Fruit fly (Drosophila melanogaster) whole organism, embryonic: Measurements from ENCODE around the gene CG17752.
A peak's percentile ranks its signal among the peaks of the same experiment; 100 is the strongest.

Experiments used
- Asciz ChIP-seq: fragments of 200-800 bp; sonication (Bioruptor generic); optimal IDR thresholded peaks from 2 replicates; lab custom pipeline; 2017; ENCODE audit warnings: missing biosample characterization, mild to moderate bottlenecking, missing genetic modification characterization, missing genetic modification reagents
- CG10267 ChIP-seq: fragments of 200-800 bp; sonication (Bioruptor generic); optimal IDR thresholded peaks from 2 replicates; lab custom pipeline; 2018; ENCODE audit warnings: missing biosample characterization, mild to moderate bottlenecking, missing genetic modification characterization, moderate library complexity
- CG11560 ChIP-seq: fragments of 200-800 bp; sonication (Bioruptor generic); IDR thresholded peaks from 3 replicates; pipeline ENCODE4 v1.3.6; 2022; ENCODE audit warnings: missing biosample characterization, missing genetic modification characterization
- CG12391 ChIP-seq: fragments of 200-800 bp; sonication (Bioruptor generic); optimal IDR thresholded peaks from 3 replicates; lab custom pipeline; 2018; ENCODE audit warnings: missing biosample characterization, mild to moderate bottlenecking, missing genetic modification characterization, moderate library complexity
- CG12744 ChIP-seq: fragments of 200-800 bp; sonication (Bioruptor generic); optimal IDR thresholded peaks from 2 replicates; lab custom pipeline; 2016; ENCODE audit warnings: missing biosample characterization, missing genetic modification characterization
- CG12769 ChIP-seq: fragments of 200-800 bp; sonication (Bioruptor generic); optimal IDR thresholded peaks from 2 replicates; lab custom pipeline; 2019; ENCODE audit warnings: missing biosample characterization, mild to moderate bottlenecking, missing genetic modification characterization, moderate library complexity
- CG13894 ChIP-seq: fragments of 200-800 bp; sonication (Bioruptor generic); optimal IDR thresholded peaks from 3 replicates; lab custom pipeline; 2018; ENCODE audit warnings: missing biosample characterization, mild to moderate bottlenecking, missing genetic modification characterization, moderate library complexity
- CG14667 ChIP-seq: fragments of 200-800 bp; sonication (Bioruptor generic); IDR thresholded peaks from 2 replicates; pipeline ENCODE4 v1.3.6; 2022; ENCODE audit warnings: missing biosample characterization, missing genetic modification characterization
- CG16779 ChIP-seq: fragments of 200-800 bp; sonication (Bioruptor generic); IDR thresholded peaks from 2 replicates; pipeline ENCODE4 v1.3.6; 2022; ENCODE audit warnings: missing biosample characterization, missing genetic modification characterization
- CG16815 ChIP-seq: fragments of 200-800 bp; sonication (Bioruptor generic); optimal IDR thresholded peaks from 3 replicates; lab custom pipeline; 2017; ENCODE audit warnings: missing biosample characterization, mild to moderate bottlenecking, missing genetic modification characterization
- CG17361 ChIP-seq: fragments of 200-800 bp; sonication (Bioruptor generic); IDR thresholded peaks from 3 replicates; pipeline ENCODE4 v1.3.6; 2022; ENCODE audit warnings: missing biosample characterization, missing genetic modification characterization
- CG17568 ChIP-seq: fragments of 200-800 bp; sonication (Bioruptor generic); optimal IDR thresholded peaks from 2 replicates; lab custom pipeline; 2018; ENCODE audit warnings: missing biosample characterization, mild to moderate bottlenecking, missing genetic modification characterization, moderate library complexity
- CG2678 ChIP-seq: fragments of 200-800 bp; sonication (Bioruptor generic); optimal IDR thresholded peaks from 3 replicates; lab custom pipeline; 2019; ENCODE audit warnings: missing biosample characterization, mild to moderate bottlenecking, missing genetic modification characterization, moderate library complexity
- CG31441 ChIP-seq: fragments of 200-800 bp; sonication (Bioruptor generic); IDR thresholded peaks from 2 replicates; pipeline ENCODE4 v1.3.6; 2022; ENCODE audit warnings: missing biosample characterization, missing genetic modification characterization
- CG33213 ChIP-seq: fragments of 200-800 bp; sonication (Bioruptor generic); optimal IDR thresholded peaks from 3 replicates; lab custom pipeline; 2016; ENCODE audit warnings: missing biosample characterization, missing genetic modification characterization
- CG4707 ChIP-seq: fragments of 200-800 bp; sonication (Bioruptor generic); optimal IDR thresholded peaks from 2 replicates; lab custom pipeline; 2018; ENCODE audit warnings: missing biosample characterization, mild to moderate bottlenecking, missing genetic modification characterization, moderate library complexity
- CG4854 ChIP-seq: fragments of 200-800 bp; sonication (Bioruptor generic); optimal IDR thresholded peaks from 2 replicates; lab custom pipeline; 2016; ENCODE audit warnings: missing biosample characterization, missing genetic modification characterization, inconsistent platforms
- CG6272 ChIP-seq: fragments of 200-800 bp; sonication (Bioruptor generic); IDR thresholded peaks from 2 replicates; pipeline ENCODE4 v1.3.6; 2022; ENCODE audit warnings: missing biosample characterization, missing genetic modification characterization
- CG6683 ChIP-seq: fragments of 200-800 bp; sonication (Bioruptor generic); optimal IDR thresholded peaks from 2 replicates; lab custom pipeline; 2017; ENCODE audit warnings: missing biosample characterization, mild to moderate bottlenecking, missing genetic modification characterization, missing genetic modification reagents
- CG6791 ChIP-seq: fragments of 200-800 bp; sonication (Bioruptor generic); IDR thresholded peaks from 3 replicates; pipeline ENCODE4 v1.3.6; 2022; ENCODE audit warnings: missing biosample characterization, missing genetic modification characterization; ENCODE audit not compliant: partially characterized antibody
- CG6813 ChIP-seq: fragments of 200-800 bp; sonication (Bioruptor generic); optimal IDR thresholded peaks from 2 replicates; lab custom pipeline; 2017; ENCODE audit warnings: missing biosample characterization, missing genetic modification characterization, mild to moderate bottlenecking, moderate library complexity, missing genetic modification reagents
- CG7556 ChIP-seq: fragments of 200-800 bp; sonication (Bioruptor generic); optimal IDR thresholded peaks from 2 replicates; lab custom pipeline; 2017; ENCODE audit warnings: missing biosample characterization, mild to moderate bottlenecking, missing genetic modification characterization
- CG7786 ChIP-seq: fragments of 200-800 bp; sonication (Bioruptor generic); optimal IDR thresholded peaks from 2 replicates; lab custom pipeline; 2016; ENCODE audit warnings: missing biosample characterization, missing genetic modification characterization
- D ChIP-seq, 2 experiments: fragments of 200-800 bp in 1 of 2; fragments of >200 bp in 1 of 2; sonication (Bioruptor generic) in 1 of 2; optimal IDR thresholded peaks; 2 replicates in 1 of 2; 3 replicates in 1 of 2; lab custom pipeline; 2017; ENCODE audit warnings: mild to moderate bottlenecking in 1 of 2, missing biosample characterization in 1 of 2, missing genetic modification characterization in 1 of 2, missing genetic modification reagents in 1 of 2
- Dfd ChIP-seq, 2 experiments: fragments of >200 bp; optimal IDR thresholded peaks; 2 replicates each; lab custom pipeline; 2017; ENCODE audit warnings: missing biosample characterization in 2 of 2, missing genetic modification characterization in 2 of 2
- Gug ChIP-seq: fragments of 200-800 bp; sonication (Bioruptor generic); IDR thresholded peaks from 4 replicates; pipeline ENCODE4 v1.3.6; 2022; ENCODE audit warnings: missing biosample characterization, missing genetic modification characterization
- Kr ChIP-seq: fragments of 200-800 bp; sonication (Bioruptor generic); optimal IDR thresholded peaks from 2 replicates; lab custom pipeline; 2017; ENCODE audit warnings: missing biosample characterization, mild to moderate bottlenecking, missing genetic modification characterization
- Lhr ChIP-seq: fragments of 200-800 bp; sonication (Bioruptor generic); optimal IDR thresholded peaks from 3 replicates; lab custom pipeline; 2017; ENCODE audit warnings: mild to moderate bottlenecking, missing biosample characterization, missing genetic modification reagents, missing genetic modification characterization
- Mad ChIP-seq: fragments of 200-800 bp; sonication (Bioruptor generic); optimal IDR thresholded peaks from 2 replicates; lab custom pipeline; 2016; ENCODE audit warnings: missing biosample characterization, missing genetic modification characterization
- PHDP ChIP-seq: fragments of 200-800 bp; sonication (Bioruptor generic); optimal IDR thresholded peaks from 3 replicates; lab custom pipeline; 2018; ENCODE audit warnings: missing biosample characterization, mild to moderate bottlenecking, missing genetic modification characterization, moderate library complexity
- Pdp1 ChIP-seq, 2 experiments: fragments of 200-800 bp; sonication (Bioruptor generic); optimal IDR thresholded peaks; 3 replicates each; lab custom pipeline; 2016; ENCODE audit warnings: missing biosample characterization in 2 of 2, missing genetic modification characterization in 2 of 2, mild to moderate bottlenecking in 1 of 2, moderate library complexity in 1 of 2
- Rfx ChIP-seq: fragments of 200-800 bp; sonication (Bioruptor generic); IDR thresholded peaks from 2 replicates; pipeline ENCODE4 v1.3.6; 2022; ENCODE audit warnings: missing biosample characterization, missing genetic modification characterization
- Tbp ChIP-seq: fragments of >200 bp; optimal IDR thresholded peaks from 2 replicates; lab custom pipeline; 2018; ENCODE audit warnings: missing biosample characterization, missing genetic modification characterization
- ash1 ChIP-seq: fragments of 200-800 bp; sonication (Bioruptor generic); optimal IDR thresholded peaks from 2 replicates; lab custom pipeline; 2018; ENCODE audit warnings: missing biosample characterization, mild to moderate bottlenecking, missing genetic modification characterization
- btn ChIP-seq: fragments of 200-800 bp; sonication (Bioruptor generic); optimal IDR thresholded peaks from 2 replicates; lab custom pipeline; 2016; ENCODE audit warnings: missing biosample characterization, missing genetic modification characterization
- cato ChIP-seq: fragments of 200-800 bp; sonication (Bioruptor generic); optimal IDR thresholded peaks from 2 replicates; lab custom pipeline; 2016; ENCODE audit warnings: missing biosample characterization, missing genetic modification characterization, borderline replicate concordance
- dmrt99B ChIP-seq: fragments of 200-800 bp; sonication (Bioruptor generic); optimal IDR thresholded peaks from 2 replicates; lab custom pipeline; 2018; ENCODE audit warnings: missing biosample characterization, mild to moderate bottlenecking, missing genetic modification characterization, moderate library complexity
- dpn ChIP-seq, 2 experiments: fragments of 200-800 bp; sonication (Bioruptor generic); optimal IDR thresholded peaks; 3 replicates each; lab custom pipeline; 2016; ENCODE audit warnings: missing biosample characterization in 2 of 2, missing genetic modification characterization in 2 of 2
- emc ChIP-seq: fragments of 200-800 bp; sonication (Bioruptor generic); optimal IDR thresholded peaks from 2 replicates; lab custom pipeline; 2016; ENCODE audit warnings: missing biosample characterization, missing genetic modification characterization
- fd96Cb ChIP-seq: fragments of 200-800 bp; sonication (Bioruptor generic); optimal IDR thresholded peaks from 2 replicates; lab custom pipeline; 2018; ENCODE audit warnings: missing biosample characterization, mild to moderate bottlenecking, missing genetic modification characterization, moderate library complexity
- gsb ChIP-seq: fragments of 200-800 bp; sonication (Bioruptor generic); IDR thresholded peaks from 2 replicates; pipeline ENCODE4 v1.3.6; 2022; ENCODE audit warnings: missing biosample characterization, missing genetic modification characterization
- knrl ChIP-seq: fragments of 200-800 bp; sonication (Bioruptor generic); IDR thresholded peaks from 3 replicates; pipeline ENCODE4 v1.3.6; 2022; ENCODE audit warnings: missing biosample characterization, missing genetic modification characterization; ENCODE audit not compliant: partially characterized antibody
- mld ChIP-seq: fragments of 200-800 bp; sonication (Bioruptor generic); IDR thresholded peaks from 3 replicates; pipeline ENCODE4 v1.3.6; 2022; ENCODE audit warnings: missing biosample characterization, missing genetic modification characterization; ENCODE audit not compliant: partially characterized antibody
- oc ChIP-seq: fragments of 200-800 bp; sonication (Bioruptor generic); optimal IDR thresholded peaks from 2 replicates; lab custom pipeline; 2018; ENCODE audit warnings: missing biosample characterization, mild to moderate bottlenecking, missing genetic modification characterization, moderate library complexity
- org-1 ChIP-seq: fragments of 200-800 bp; sonication (Bioruptor generic); optimal IDR thresholded peaks from 2 replicates; lab custom pipeline; 2017; ENCODE audit warnings: missing biosample characterization, missing genetic modification characterization
- salm ChIP-seq: fragments of 200-800 bp; sonication (Bioruptor generic); optimal IDR thresholded peaks from 2 replicates; lab custom pipeline; 2018; ENCODE audit warnings: missing biosample characterization, mild to moderate bottlenecking, missing genetic modification characterization
- trem ChIP-seq: fragments of 200-800 bp; optimal IDR thresholded peaks from 3 replicates; lab custom pipeline; 2019; ENCODE audit warnings: missing biosample characterization, mild to moderate bottlenecking, missing genetic modification characterization, moderate library complexity
- ttk ChIP-seq: fragments of 200-800 bp; sonication (Bioruptor generic); IDR thresholded peaks from 2 replicates; pipeline ENCODE4 v2.1.2; 2022; ENCODE audit warnings: missing biosample characterization, missing genetic modification characterization
- wek ChIP-seq: fragments of 200-800 bp; sonication (Bioruptor generic); optimal IDR thresholded peaks from 3 replicates; lab custom pipeline; 2018; ENCODE audit warnings: missing biosample characterization, mild to moderate bottlenecking, missing genetic modification characterization, moderate library complexity

Gene CG17752

DNA sequence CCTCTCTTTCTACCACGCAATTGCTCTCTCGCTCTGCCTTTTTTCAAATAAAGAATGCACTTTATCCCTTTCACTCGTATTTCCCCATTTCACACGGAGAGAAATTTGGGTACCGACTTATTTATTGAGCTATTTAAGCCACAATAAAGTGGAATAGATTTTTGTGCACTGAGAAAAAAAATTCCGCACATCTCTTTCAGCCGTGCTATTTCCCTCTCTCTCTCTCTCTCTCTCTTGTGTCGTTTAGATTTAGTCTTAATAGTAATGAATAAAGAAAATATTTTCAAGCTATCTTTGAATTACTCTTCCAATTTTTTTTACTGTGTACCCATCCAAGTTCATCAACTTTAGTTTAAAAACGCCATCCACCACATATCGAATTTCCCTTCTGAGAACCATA, 13.6 kb downstream of the CG17752 start (continued):
- TF ChIP-seq CG12769 (peak; percentile 45), CG11560 (tag; lab: Robert Waterston, UW) (no peak), ash1 (GFP tag; lab: Kevin White, UChicago) (no peak), CG14667 (no peak), dmrt99B (tag; lab: Kevin White, UChicago) (peak; percentile 69), PHDP (tag; lab: Kevin White, UChicago) (peak; percentile 36), knrl (GFP tag; lab: Robert Waterston, UW) (no peak), CG17361 (GFP tag; lab: Robert Waterston, UW) (peak; percentile 57; the same call in 2 of the 3 replicates), fd96Cb (tag; lab: Kevin White, UChicago) (peak; percentile 62), wek (no peak), D (optimal IDR thresholded peaks at IDR 0.05; lab: Kevin White, UChicago) (no peak), D (GFP tag; optimal IDR thresholded peaks at IDR 0.05; lab: Kevin White, UChicago) (peak; percentile 31), CG12744 (GFP tag; lab: Kevin White, UChicago) (peak; percentile 46), Dfd (GFP tag; optimal IDR thresholded peaks at IDR 0.05; lab: Kevin White, UChicago) (no peak), Pdp1 (GFP tag; optimal IDR thresholded peaks at IDR 0.05; lab: Kevin White, UChicago) (peak; percentile 58 to 66), dpn (GFP tag; optimal IDR thresholded peaks at IDR 0.05; lab: Kevin White, UChicago) (peak; percentile 53 to 60), CG6813 (GFP tag; lab: Kevin White, UChicago) (peak; percentile 26), CG7556 (GFP tag; lab: Kevin White, UChicago) (peak; percentile 21), CG10267 (tag; lab: Kevin White, UChicago) (peak; percentile 33), CG13894 (tag; lab: Kevin White, UChicago) (no peak), CG16815 (peak; percentile 14), ttk (GFP tag; lab: Robert Waterston, UW) (peak; percentile 52; the same call in 1 of the 2 replicates), salm (peak; percentile 34), CG4854 (GFP tag; lab: Kevin White, UChicago) (peak; percentile 24), Kr (GFP tag; lab: Kevin White, UChicago) (no peak), CG16779 (GFP tag; lab: Robert Waterston, UW) (0 out of 2 replicates have a peak, but pooled peaks have one; percentile 25), CG2678 (tag; lab: Kevin White, UChicago) (peak; percentile 66), CG7786 (GFP tag; lab: Kevin White, UChicago) (peak; percentile 47), mld (GFP tag; lab: Robert Waterston, UW) (no peak), trem (tag; lab: Kevin White, UChicago) (peak; percentile 11), Gug (peak; percentile 66), CG4707 (GFP tag; lab: Kevin White, UChicago) (no peak), Tbp (GFP tag; lab: Kevin White, UChicago) (no peak), Lhr (GFP tag; lab: Kevin White, UChicago) (peak; percentile 10), org-1 (peak; percentile 40), CG12391 (tag; lab: Kevin White, UChicago) (peak; percentile 50), emc (GFP tag; lab: Kevin White, UChicago) (peak; percentile 58), oc (tag; lab: Kevin White, UChicago) (peak; percentile 48), gsb (0 out of 2 replicates have a peak, but pooled peaks have one; percentile 20), btn (GFP tag; lab: Kevin White, UChicago) (no peak), Rfx (GFP tag; lab: Robert Waterston, UW) (peak; percentile 79), CG6272 (GFP tag; lab: Robert Waterston, UW) (no peak), Asciz (GFP tag; lab: Kevin White, UChicago) (peak; percentile 69), Mad (peak; percentile 3), CG33213 (GFP tag; lab: Kevin White, UChicago) (peak; percentile 40), cato (GFP tag; lab: Kevin White, UChicago) (peak; percentile 32), CG6683 (GFP tag; lab: Kevin White, UChicago) (no peak), CG31441 (GFP tag; lab: Robert Waterston, UW) (peak; percentile 67), CG6791 (GFP tag; lab: Robert Waterston, UW) (no peak), CG17568 (GFP tag; lab: Kevin White, UChicago) (peak; percentile 10)
